Worm (Caenorhabditis elegans) whole organism, young adult: ENCODE results near the gene wdr-83.

Source experiments
- ZK185.1 ChIP-seq: sonication (generic microtip); optimal IDR thresholded peaks from 2 replicates; lab custom pipeline; 2016; ENCODE audit warnings: mild to moderate bottlenecking, missing genetic modification characterization, missing compliant biosample characterization; ENCODE audit not compliant: poor library complexity, severe bottlenecking
- ama-1 ChIP-seq, 3 experiments: fragments of 150-350 bp in 1 of 3; sonication (generic microtip) in 2 of 3; optimal IDR thresholded peaks; 2 replicates each; lab custom pipeline; 2014 to 2018; ENCODE audit warnings: missing biosample characterization in 2 of 3, missing genetic modification characterization in 2 of 3, missing genetic modification reagents in 2 of 3
- ekl-4 ChIP-seq: fragments of 200-800 bp; sonication (Bioruptor generic); IDR thresholded peaks from 2 replicates; pipeline ENCODE4 v1.3.6; 2022; ENCODE audit warnings: missing genetic modification reagents, missing genetic modification characterization, missing compliant biosample characterization
- nhr-120 ChIP-seq: fragments of 200-800 bp; sonication (Bioruptor generic); IDR thresholded peaks from 2 replicates; pipeline ENCODE4 v1.3.6; 2022; ENCODE audit warnings: missing genetic modification characterization, missing compliant biosample characterization
- nhr-80 ChIP-seq: sonication (generic microtip); optimal IDR thresholded peaks from 2 replicates; lab custom pipeline; 2016; ENCODE audit warnings: missing genetic modification characterization, missing compliant biosample characterization
- sea-2 ChIP-seq: fragments of 200-800 bp; sonication (Bioruptor generic); IDR thresholded peaks from 2 replicates; pipeline ENCODE4 v1.3.6; 2022; ENCODE audit warnings: missing genetic modification characterization, missing compliant biosample characterization
- snpc-4 ChIP-seq, 5 experiments: fragments of 150-350 bp in 1 of 5; sonication (generic microtip) in 4 of 5; optimal IDR thresholded peaks; 2 replicates each; lab custom pipeline; 2014 to 2018; ENCODE audit warnings: missing genetic modification characterization in 5 of 5, missing biosample characterization in 3 of 5, antibody characterized with exemption in 2 of 5, mild to moderate bottlenecking in 2 of 5, missing compliant biosample characterization in 2 of 5, missing genotype in 2 of 5, moderate library complexity in 2 of 5, missing genetic modification reagents in 1 of 5
- unc-62 ChIP-seq: fragments of 150-350 bp; optimal IDR thresholded peaks from 2 replicates; lab custom pipeline; 2014; ENCODE audit warnings: missing biosample characterization, missing genetic modification reagents, missing genetic modification characterization
- ztf-6 ChIP-seq: fragments of 200-800 bp; sonication (Bioruptor generic); IDR thresholded peaks from 2 replicates; pipeline ENCODE4 v1.3.6; 2022; ENCODE audit warnings: missing genetic modification reagents, missing genetic modification characterization, missing compliant biosample characterization

ce11 chrII:5008033-5008432, 23.5 kb downstream of the wdr-83 start, which contains the start of gene F59A6.3:
- TF ChIP-seq nhr-80 (tag; lab: Kevin White, UChicago) (no peak), nhr-120 (no peak), ZK185.1 (tag; lab: Kevin White, UChicago) (no peak), snpc-4 (GFP tag; optimal IDR thresholded peaks at IDR 0.05; lab: Kevin White, UChicago) (no peak), snpc-4 (tag; optimal IDR thresholded peaks at IDR 0.05; lab: Kevin White, UChicago) (no peak), ama-1 (optimal IDR thresholded peaks at IDR 0.05; lab: Kevin White, UChicago) (no peak), ama-1 (GFP tag; optimal IDR thresholded peaks at IDR 0.05; lab: Kevin White, UChicago) (no peak), ztf-6 (GFP tag; lab: Robert Waterston, UW) (no peak), unc-62 (GFP tag; lab: Kevin White, UChicago) (no peak), ekl-4 (GFP tag; lab: Robert Waterston, UW) (no peak), sea-2 (GFP tag; lab: Robert Waterston, UW) (no peak)
